Fruit fly (Drosophila melanogaster) whole organism: ENCODE measurements around the gene CG11436.

Experiments
- CG8478 ChIP-seq: fragments of >200 bp; optimal IDR thresholded peaks from 2 replicates; lab custom pipeline; 2018; ENCODE audit warnings: inconsistent platforms
- Dll ChIP-seq: fragments of >200 bp; optimal IDR thresholded peaks from 2 replicates; lab custom pipeline; 2017
- EcR ChIP-seq, 2 experiments: fragments of >200 bp; optimal IDR thresholded peaks; 2 replicates each; lab custom pipeline; 2017; ENCODE audit warnings: missing biosample characterization in 2 of 2, missing genetic modification characterization in 2 of 2, missing genetic modification reagents in 2 of 2
- pan ChIP-seq: fragments of >200 bp; optimal IDR thresholded peaks from 2 replicates; lab custom pipeline; 2017
- psq ChIP-seq: fragments of >200 bp; optimal IDR thresholded peaks from 2 replicates; lab custom pipeline; 2017
- usp ChIP-seq: fragments of >200 bp; optimal IDR thresholded peaks from 2 replicates; lab custom pipeline; 2017; ENCODE audit warnings: missing biosample characterization, missing genetic modification characterization, mixed read lengths

Gene CG11436

DNA sequence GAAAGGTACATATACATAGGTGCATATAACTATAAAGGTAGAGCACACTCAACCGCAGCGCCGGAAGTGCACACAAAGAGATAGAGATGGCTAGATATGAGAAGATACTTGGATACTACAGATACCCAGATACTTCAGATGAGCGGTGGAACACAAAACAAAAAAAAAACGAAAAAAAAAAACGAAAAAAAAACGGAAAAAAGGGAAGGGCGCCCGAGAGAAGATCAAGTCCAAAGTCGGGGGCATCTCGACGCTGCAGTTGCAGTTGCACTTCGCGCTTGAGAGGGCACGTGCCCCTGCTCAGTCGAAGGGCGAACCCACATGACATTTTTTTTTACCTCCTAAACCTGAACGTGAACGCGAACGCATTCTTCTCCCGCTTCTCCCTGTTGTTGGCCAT is 12.3 kb upstream of the CG11436 start:
- no peak for TF ChIP-seq pan (lab: Kevin White, UChicago)
- TF ChIP-seq CG8478: no peak
- no peak for TF ChIP-seq Dll
- no peak for TF ChIP-seq EcR (GFP tag; optimal IDR thresholded peaks at IDR 0.05; lab: Kevin White, UChicago)
- no peak for TF ChIP-seq psq (lab: Kevin White, UChicago)
- TF ChIP-seq usp (GFP tag; lab: Kevin White, UChicago): no peak

DNA sequence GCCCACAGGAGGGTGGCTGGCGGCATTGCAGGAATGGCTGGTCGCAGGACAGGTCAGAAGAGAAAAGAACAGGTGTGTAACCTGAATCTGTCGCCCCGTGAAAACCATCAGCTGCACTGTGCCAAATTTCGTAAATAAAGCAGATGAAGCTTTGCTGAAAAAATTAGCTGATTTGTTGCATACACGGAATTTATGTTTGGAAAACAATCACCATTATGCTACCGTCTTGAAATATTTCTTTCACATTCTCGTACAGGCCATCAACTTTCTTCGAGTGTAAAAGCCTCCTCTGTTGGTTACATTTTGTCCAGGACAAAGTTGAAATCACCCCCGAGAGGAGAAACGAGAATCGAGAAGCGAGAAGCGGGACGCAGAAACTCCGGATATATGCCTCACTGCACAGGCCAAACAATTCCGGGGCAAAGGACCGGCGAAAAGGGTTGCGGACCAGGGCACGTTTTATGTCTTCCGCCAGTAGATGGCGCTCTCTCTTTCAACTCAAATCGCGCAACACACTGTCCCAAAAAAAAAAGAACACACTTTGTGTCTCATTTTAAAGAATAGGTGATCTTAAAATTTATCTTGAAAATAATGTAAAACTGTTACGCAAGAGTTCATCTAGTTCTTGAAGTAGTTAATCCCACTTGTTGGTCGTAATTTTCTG is 8.6 kb upstream of the CG11436 start:
- TF ChIP-seq EcR (GFP tag; optimal IDR thresholded peaks at IDR 0.05; lab: Kevin White, UChicago) (no peak), CG8478 (no peak), psq (lab: Kevin White, UChicago) (no peak), Dll (no peak), pan (lab: Kevin White, UChicago) (no peak), usp (GFP tag; lab: Kevin White, UChicago) (no peak)

DNA sequence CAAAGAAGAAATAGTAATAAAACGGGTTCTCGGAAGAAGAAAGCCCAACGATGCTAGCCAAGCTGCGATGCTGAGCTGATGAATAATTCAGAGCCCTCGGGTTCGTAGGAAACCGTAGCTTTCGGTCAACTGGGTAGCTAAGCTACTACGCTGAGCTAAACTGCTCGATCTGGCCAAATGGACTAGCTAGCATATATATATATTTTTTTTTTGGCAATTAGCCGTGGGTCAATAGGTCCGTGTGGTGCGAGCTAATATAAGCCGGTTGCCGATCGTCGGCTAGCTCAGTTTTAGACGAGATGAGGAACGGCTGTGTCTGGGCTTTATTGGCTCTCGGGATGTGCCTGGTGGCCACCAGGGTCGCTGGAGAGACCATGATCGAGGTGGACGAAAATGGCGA is 6.1 kb upstream of the CG11436 start, which contains the start of gene CG3546:
CG3546 (plus strand) TSS at position 301 of the 400 bp plus-strand sequence.
- TF ChIP-seq Dll (no peak), usp (GFP tag; lab: Kevin White, UChicago) (no peak), psq (lab: Kevin White, UChicago) (no peak), EcR (GFP tag; optimal IDR thresholded peaks at IDR 0.05; lab: Kevin White, UChicago) (no peak), CG8478 (no peak), pan (lab: Kevin White, UChicago) (no peak)

DNA sequence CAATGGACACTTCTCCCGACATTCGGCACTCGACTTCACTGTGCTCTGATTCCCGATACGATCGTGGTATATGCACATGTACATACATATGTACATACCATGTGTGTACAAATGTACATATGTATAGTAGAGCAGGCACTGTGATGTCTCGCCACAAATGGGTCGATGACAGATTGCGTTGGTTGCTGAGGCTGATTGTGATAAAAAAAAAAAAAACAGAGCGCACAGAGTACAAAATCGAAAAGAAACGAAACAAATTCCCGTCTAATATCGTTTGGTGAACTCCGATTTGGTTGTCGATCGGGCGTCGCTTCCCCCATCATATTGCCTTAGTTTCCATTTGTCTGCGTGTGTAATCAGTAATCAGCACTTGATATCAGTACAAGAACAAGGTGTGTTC is 4.2 kb upstream of the CG11436 start:
- no peak for TF ChIP-seq EcR (GFP tag; optimal IDR thresholded peaks at IDR 0.05; lab: Kevin White, UChicago)
- no peak for TF ChIP-seq Dll
- no peak for TF ChIP-seq CG8478
- no peak for TF ChIP-seq usp (GFP tag; lab: Kevin White, UChicago)
- TF ChIP-seq pan (lab: Kevin White, UChicago): no peak

DNA sequence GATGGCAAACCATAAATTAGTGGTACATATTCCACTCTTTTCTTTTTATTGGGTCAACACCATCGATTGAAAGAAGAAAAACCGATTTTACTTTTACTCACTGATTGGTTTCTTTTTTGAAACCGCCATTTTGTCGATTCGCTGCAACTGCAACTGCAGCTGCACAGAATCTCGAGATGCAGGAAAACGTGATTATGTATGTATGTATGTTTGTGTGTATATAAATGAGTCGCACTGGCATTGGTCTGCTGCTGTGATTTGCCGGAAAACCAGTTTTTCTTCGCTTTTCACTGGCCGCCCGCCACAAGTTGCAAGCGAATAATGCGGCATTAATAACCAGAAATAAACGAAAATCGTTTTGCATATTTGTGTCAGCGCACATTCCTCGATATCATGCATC is 3.0 kb upstream of the CG11436 start:
- TF ChIP-seq pan (lab: Kevin White, UChicago) (no peak), EcR (GFP tag; optimal IDR thresholded peaks at IDR 0.05; lab: Kevin White, UChicago) (no peak), usp (GFP tag; lab: Kevin White, UChicago) (no peak), psq (lab: Kevin White, UChicago) (no peak), CG8478 (no peak), Dll (no peak)

DNA sequence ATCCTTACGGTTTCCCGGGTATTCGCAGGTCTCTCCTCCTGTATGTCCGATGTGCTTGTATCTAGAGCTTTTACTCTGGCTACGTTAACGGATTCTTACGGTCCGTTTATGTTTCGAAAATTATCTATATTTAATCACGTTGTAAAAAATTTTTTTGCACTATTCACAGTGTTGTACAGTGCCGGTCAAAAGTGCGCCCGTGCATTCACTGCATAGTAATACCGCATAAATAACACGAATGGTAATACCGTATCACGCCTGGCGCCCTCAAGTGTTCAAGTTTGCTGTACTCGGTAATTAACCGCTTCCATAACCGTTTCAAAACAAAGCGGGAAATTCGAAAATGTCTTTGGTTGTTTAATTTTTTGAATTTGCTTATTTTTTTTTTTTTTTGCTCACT is 2.3 kb upstream of the CG11436 start, which contains the start of gene CG11444:
CG11444 (minus strand) TSS at position 400 of the 400 bp plus-strand sequence.
- no peak for TF ChIP-seq EcR (GFP tag; optimal IDR thresholded peaks at IDR 0.05; lab: Kevin White, UChicago)
- no peak for TF ChIP-seq pan (lab: Kevin White, UChicago)
- no peak for TF ChIP-seq psq (lab: Kevin White, UChicago)
- no peak for TF ChIP-seq Dll
- no peak for TF ChIP-seq CG8478
- TF ChIP-seq usp (GFP tag; lab: Kevin White, UChicago): no peak

DNA sequence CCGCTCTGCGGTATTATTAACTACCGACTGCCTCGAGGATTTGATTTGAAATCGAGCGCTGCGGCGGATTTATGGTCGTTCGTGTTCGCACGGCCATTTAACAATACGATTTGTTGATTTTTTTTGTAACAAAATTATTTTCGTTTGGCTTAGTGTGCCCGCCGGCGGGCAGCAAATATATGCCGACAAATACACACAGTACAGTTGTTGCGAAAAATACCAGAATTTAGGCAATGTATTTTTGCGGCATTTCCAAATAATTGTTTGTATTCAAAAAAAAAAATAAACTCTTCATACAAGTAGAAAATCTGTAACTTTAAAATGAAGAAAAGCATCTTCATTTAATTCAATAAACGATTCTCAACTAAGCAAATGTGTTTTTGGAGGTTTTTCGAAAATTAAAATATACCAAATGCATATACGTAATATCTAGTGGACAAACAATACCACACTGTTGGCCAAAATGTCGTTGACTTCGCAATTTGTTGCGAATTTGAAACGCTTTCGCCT is 3.0 kb downstream of the CG11436 start, which contains the start of the genes Usf and CG15912:
Usf (minus strand) TSS at position 184 of the 510 bp plus-strand sequence.
CG15912 (plus strand) TSS at position 460 of the 510 bp plus-strand sequence.
- no peak for TF ChIP-seq Dll
- TF ChIP-seq usp (GFP tag; lab: Kevin White, UChicago): no peak
- TF ChIP-seq EcR (GFP tag; optimal IDR thresholded peaks at IDR 0.05; lab: Kevin White, UChicago): no peak

DNA sequence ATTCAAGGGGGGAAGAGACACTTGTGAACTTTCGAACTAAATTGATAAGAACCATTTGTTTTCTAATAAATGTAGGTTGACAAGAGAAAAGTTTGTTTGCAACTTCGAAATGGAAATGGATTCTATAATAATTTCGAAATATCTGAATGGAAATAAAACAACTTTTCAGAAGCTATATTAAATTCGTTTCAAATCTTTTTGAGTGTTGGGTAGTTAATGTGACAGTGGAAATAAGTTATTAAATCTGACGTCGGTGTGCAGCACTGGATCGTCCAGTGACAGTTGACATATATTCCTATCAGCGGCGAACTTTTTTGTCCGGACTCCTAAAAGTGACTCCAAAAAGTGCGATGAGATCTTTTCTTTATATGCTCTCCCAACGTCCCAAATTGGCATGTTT is 9.3 kb downstream of the CG11436 start, which contains the start of gene CG3568:
CG3568 (plus strand) TSS at position 278 of the 400 bp plus-strand sequence.
- TF ChIP-seq Dll (no peak), CG8478 (no peak), usp (GFP tag; lab: Kevin White, UChicago) (no peak), psq (lab: Kevin White, UChicago) (no peak)

DNA sequence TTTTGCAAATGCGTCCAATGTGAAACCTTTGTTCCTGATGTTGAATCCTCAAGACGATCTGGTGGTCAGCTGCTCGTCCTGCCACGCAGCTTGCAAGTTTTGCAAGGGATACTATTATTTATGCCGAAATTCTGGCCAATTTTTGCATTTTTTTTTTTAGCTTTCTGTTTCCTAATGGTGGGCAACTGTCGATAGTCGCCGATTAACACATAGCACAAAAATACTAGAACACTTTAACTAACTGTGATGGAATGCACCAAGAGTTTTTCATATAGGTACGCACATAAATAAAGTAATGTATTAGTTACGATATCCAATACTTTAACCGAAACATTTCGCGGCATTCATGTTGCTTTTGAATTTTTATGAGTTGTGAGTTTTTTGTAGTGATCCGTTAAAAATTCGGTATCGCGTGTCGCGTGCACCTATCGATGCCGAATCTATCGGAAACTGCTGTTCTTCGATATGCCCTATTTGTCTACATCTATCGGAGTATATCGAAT is 11.2 kb downstream of the CG11436 start, which contains the start of the genes rb and CHOp24:
rb (minus strand) TSS at position 197 of the 503 bp plus-strand sequence.
CHOp24 (plus strand) TSS at position 479 of the 503 bp plus-strand sequence.
- no peak for TF ChIP-seq CG8478
- no peak for TF ChIP-seq Dll
- no peak for TF ChIP-seq usp (GFP tag; lab: Kevin White, UChicago)
- no peak for TF ChIP-seq EcR (GFP tag; optimal IDR thresholded peaks at IDR 0.05; lab: Kevin White, UChicago)
- TF ChIP-seq psq (lab: Kevin White, UChicago): no peak

DNA sequence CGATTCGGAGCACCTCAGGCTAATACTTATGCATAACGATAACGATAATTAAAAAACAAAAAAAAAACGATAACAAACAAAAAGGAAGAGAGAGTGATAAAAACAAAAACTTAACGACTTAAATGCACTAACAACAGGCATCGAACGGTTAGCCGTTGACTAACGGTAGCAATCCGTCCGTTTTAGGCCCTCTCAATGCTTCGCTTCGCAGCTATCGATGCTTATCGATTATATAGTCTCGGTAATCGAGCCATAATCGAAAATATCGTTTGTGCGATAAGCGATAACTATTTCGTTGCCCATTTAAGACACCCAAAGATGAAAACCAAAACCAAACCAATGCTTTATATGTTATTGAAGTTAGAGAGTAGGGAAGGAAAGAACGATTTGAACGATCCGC is 17.7 kb downstream of the CG11436 start:
- TF ChIP-seq psq (lab: Kevin White, UChicago): no peak
- TF ChIP-seq Dll: no peak
- no peak for TF ChIP-seq usp (GFP tag; lab: Kevin White, UChicago)
- TF ChIP-seq CG8478: no peak
- no peak for TF ChIP-seq pan (lab: Kevin White, UChicago)
- no peak for TF ChIP-seq EcR (GFP tag; optimal IDR thresholded peaks at IDR 0.05; lab: Kevin White, UChicago)

DNA sequence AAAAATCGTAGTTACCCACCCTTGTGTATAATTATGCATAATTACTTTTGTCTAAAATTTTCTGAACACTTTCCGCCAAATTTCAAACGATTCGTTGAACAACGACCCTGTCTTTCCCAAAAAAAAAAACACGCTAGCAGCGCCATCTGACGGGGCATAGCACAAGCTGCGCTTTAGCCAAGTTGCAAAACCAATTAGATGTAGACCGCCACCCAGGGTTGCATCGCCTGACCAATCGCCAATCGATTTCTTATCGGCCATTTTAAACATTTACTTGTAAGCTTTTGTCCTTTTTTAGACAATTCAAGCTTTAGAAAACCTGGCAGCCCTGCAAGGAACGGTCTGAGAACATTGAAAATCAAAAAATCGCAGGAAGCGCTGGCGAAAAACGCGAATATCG is 21.8 kb downstream of the CG11436 start, which contains the start of gene CG3556:
CG3556 (plus strand) TSS at position 323 of the 400 bp plus-strand sequence.
- no peak for TF ChIP-seq usp (GFP tag; lab: Kevin White, UChicago)
- TF ChIP-seq Dll: no peak
- TF ChIP-seq psq (lab: Kevin White, UChicago): no peak
- TF ChIP-seq EcR (GFP tag; optimal IDR thresholded peaks at IDR 0.05; lab: Kevin White, UChicago): no peak
- TF ChIP-seq CG8478: no peak
- TF ChIP-seq pan (lab: Kevin White, UChicago): no peak

DNA sequence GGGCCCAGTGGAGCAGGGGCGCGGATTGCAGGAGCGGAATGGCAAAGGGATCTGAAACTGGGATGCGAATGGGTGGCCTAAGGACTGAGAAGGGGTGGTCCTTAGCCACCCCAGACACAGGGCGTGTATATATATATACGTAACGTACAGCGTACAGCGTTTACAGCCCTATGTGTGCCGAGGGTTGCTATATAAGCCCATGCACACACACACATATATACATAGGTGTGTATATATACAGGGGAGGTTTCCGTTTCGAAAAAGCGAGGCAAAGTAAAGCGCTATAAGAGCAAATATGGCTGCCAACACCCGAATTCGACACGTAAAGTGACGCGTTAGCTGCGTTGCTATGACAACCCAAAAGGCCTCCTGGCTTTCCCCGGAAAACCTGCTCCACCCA is 24.9 kb downstream of the CG11436 start:
- TF ChIP-seq CG8478 (no peak), EcR (GFP tag; optimal IDR thresholded peaks at IDR 0.05; lab: Kevin White, UChicago) (no peak), psq (lab: Kevin White, UChicago) (no peak), pan (lab: Kevin White, UChicago) (no peak), usp (GFP tag; lab: Kevin White, UChicago) (no peak)
